Fruit fly (Drosophila melanogaster) Kc167 (cell line): ENCODE data around the gene dor.

Experiments
- Myc ChIP-seq: fragments of >200 bp; optimal IDR thresholded peaks from 2 replicates; lab custom pipeline; 2017; ENCODE audit warnings: missing external identifiers
- Sin3A ChIP-seq: fragments of >200 bp; optimal IDR thresholded peaks from 2 replicates; lab custom pipeline; 2018; ENCODE audit warnings: missing external identifiers
- h ChIP-seq: fragments of >200 bp; optimal IDR thresholded peaks from 3 replicates; lab custom pipeline; 2018; ENCODE audit warnings: missing external identifiers
- insv ChIP-seq: fragments of >200 bp; optimal IDR thresholded peaks from 3 replicates; lab custom pipeline; 2018; ENCODE audit warnings: missing external identifiers
- psq ChIP-seq: fragments of >200 bp; optimal IDR thresholded peaks from 2 replicates; lab custom pipeline; 2017; ENCODE audit warnings: missing external identifiers
- ttk ChIP-seq: sonication (Bioruptor generic); optimal IDR thresholded peaks from 2 replicates; lab custom pipeline; 2017; ENCODE audit warnings: missing external identifiers

dor gene

dm6 chrX:1647876-1648275, 17.0 kb upstream of the dor start:
- TF ChIP-seq ttk = no peak
- TF ChIP-seq psq (lab: Kevin White, UChicago) = no peak
- TF ChIP-seq insv (lab: Kevin White, UChicago) = no peak
- TF ChIP-seq Sin3A (lab: Kevin White, UChicago) = no peak
- TF ChIP-seq h = no peak
- TF ChIP-seq Myc (lab: Kevin White, UChicago) = no peak

DNA sequence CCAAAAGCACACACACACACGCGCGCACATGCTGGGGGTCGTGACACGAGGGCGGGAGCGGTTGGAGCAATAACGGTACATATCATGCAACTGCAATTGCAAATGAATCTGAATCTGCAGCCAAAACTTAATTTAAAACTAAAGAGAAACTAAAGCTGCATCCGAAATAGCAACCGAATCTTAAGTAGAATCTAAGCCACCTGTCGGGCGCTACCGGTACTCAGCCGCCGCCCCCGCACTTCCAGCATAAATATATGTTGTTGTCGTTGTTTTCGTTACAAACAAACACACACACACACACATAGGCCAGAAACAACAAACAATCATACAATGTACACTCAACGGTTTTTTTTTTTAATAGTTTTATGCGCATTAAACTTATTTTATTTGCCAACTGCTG, 4.6 kb upstream of the dor start:
- TF ChIP-seq insv (lab: Kevin White, UChicago) (no peak), Sin3A (lab: Kevin White, UChicago) (no peak), ttk (no peak), h (no peak), psq (lab: Kevin White, UChicago) (no peak), Myc (lab: Kevin White, UChicago) (no peak)

DNA sequence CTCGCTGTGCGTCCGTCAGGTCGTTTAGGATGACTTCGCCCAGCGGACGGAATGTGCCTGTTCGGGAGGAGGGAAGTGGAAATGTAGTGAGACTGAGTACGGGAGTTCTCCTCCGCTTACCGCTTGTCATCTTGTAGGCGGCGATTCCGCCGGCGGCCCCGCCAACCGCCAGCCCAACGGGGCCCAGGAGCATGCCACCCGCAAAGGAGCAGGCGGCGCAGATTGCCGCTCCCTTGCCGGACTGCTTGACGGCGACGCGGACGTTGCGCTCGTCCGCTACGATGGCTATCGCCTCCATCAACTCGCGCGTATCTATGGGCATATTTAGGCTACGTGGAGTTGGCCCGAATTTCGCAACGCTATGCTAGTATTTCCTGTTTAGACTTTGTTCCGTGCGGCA, 3.8 kb downstream of the dor start, which contains the start of gene Mur2B:
Gene Mur2B, minus strand, starts transcription at position 101 of the 400 bp plus-strand sequence.
- TF ChIP-seq ttk (no peak), Myc (lab: Kevin White, UChicago) (no peak), Sin3A (lab: Kevin White, UChicago) (no peak), insv (lab: Kevin White, UChicago) (no peak), psq (lab: Kevin White, UChicago) (no peak)

DNA sequence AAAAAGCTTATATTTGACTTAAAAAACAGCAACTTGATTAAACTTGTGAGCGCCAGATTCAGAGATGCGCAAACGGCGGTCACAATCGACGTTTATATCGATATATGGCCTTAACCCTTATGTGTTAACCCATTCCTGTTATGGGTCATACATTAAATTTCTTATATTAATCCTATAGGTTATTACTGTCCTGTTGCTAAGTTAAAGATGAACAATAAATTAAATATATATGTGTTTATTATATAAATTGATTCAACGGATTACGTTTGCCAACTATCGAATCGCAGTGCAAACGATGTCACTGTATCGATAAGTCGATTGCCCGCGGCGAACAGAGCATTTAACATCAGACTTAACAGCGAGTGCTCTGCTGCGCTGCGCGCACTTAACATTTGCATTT, 4.4 kb downstream of the dor start, which contains the start of the genes CG3740 and hfw:
Gene CG3740, minus strand, starts transcription at position 84 of the 400 bp plus-strand sequence.
Gene hfw, plus strand, starts transcription at position 357 of the 400 bp plus-strand sequence.
- no peak for TF ChIP-seq Sin3A (lab: Kevin White, UChicago)
- TF ChIP-seq insv (lab: Kevin White, UChicago) = no peak
- no peak for TF ChIP-seq psq (lab: Kevin White, UChicago)
- no peak for TF ChIP-seq ttk
- no peak for TF ChIP-seq h
- TF ChIP-seq Myc (lab: Kevin White, UChicago) = no peak

- TF ChIP-seq Myc (lab: Kevin White, UChicago) (no peak), psq (lab: Kevin White, UChicago) (no peak), insv (lab: Kevin White, UChicago) (no peak), ttk (no peak), h (no peak), Sin3A (lab: Kevin White, UChicago) (no peak)
Observed at dm6 chrX:1669840-1670239, 5.0 kb downstream of the dor start.

dm6 chrX:1681266-1681665, 16.4 kb downstream of the dor start, which contains the start of gene CG14797:
Gene CG14797, plus strand, starts transcription at chrX:1681566.
- TF ChIP-seq insv (lab: Kevin White, UChicago) (no peak), Myc (lab: Kevin White, UChicago) (no peak), psq (lab: Kevin White, UChicago) (no peak), ttk (no peak), h (no peak)

DNA sequence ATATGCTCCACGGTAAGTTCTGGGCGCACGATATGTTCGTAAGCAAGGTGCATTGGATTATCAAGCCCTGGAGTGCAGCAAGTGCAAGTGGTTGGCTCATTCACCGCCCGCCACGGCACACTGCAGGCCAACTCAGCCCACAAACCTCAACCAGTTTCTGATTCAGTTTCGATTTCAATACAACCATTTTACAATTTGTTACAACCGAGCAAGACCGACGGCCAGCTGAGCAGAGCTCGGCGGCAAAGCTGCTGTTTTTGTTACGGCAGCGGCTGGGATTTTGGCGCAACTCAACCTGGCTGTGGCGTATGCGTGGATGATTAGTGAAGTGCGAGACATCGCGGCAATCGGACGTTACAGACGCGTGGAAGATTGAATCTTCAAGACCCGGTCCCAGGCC, 21.5 kb downstream of the dor start, which contains the start of gene b6:
Gene b6, plus strand, starts transcription at position 320 of the 400 bp plus-strand sequence.
- TF ChIP-seq Myc (lab: Kevin White, UChicago) = no peak
- no peak for TF ChIP-seq Sin3A (lab: Kevin White, UChicago)

dm6 chrX:1691475-1691874, 26.6 kb downstream of the dor start:
- no peak for TF ChIP-seq h
- TF ChIP-seq psq (lab: Kevin White, UChicago) = no peak
- TF ChIP-seq Sin3A (lab: Kevin White, UChicago) = no peak
- TF ChIP-seq insv (lab: Kevin White, UChicago) = no peak
- no peak for TF ChIP-seq ttk
- TF ChIP-seq Myc (lab: Kevin White, UChicago) = no peak

DNA sequence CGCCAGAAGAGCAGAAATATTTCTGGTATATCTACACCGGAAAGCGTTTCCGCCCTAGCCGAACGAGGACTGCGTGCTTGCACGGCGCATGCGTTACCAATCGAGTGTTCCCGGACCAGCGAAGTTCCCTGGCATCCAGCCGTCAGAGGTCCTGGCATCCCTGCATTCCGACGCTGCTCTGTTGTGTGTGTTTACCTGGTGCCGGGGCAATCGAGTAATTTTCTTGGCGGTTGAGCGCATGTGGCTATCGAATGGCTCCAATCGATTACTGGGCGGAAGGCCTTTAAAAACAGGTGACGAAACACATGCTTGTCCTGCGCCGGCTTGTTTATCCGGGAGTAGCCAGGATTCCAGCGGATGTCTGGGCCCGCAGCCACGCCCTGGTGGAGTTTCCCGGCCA, 27.7 kb downstream of the dor start, which contains the start of gene CG32809:
Gene CG32809, minus strand, starts transcription at position 216 of the 400 bp plus-strand sequence.
- no peak for TF ChIP-seq Myc (lab: Kevin White, UChicago)
- no peak for TF ChIP-seq insv (lab: Kevin White, UChicago)
- no peak for TF ChIP-seq Sin3A (lab: Kevin White, UChicago)

- TF ChIP-seq psq (lab: Kevin White, UChicago) = no peak
Observed at dm6 chrX:1695529-1696410, 30.9 kb downstream of the dor start, which contains the start of gene a6. Gene a6, minus strand, starts transcription at chrX:1695889.

dm6 chrX:1705929-1706328, 41.1 kb downstream of the dor start:
- TF ChIP-seq psq (lab: Kevin White, UChicago) (no peak), ttk (no peak), h (no peak), Myc (lab: Kevin White, UChicago) (no peak), insv (lab: Kevin White, UChicago) (no peak), Sin3A (lab: Kevin White, UChicago) (no peak)

DNA sequence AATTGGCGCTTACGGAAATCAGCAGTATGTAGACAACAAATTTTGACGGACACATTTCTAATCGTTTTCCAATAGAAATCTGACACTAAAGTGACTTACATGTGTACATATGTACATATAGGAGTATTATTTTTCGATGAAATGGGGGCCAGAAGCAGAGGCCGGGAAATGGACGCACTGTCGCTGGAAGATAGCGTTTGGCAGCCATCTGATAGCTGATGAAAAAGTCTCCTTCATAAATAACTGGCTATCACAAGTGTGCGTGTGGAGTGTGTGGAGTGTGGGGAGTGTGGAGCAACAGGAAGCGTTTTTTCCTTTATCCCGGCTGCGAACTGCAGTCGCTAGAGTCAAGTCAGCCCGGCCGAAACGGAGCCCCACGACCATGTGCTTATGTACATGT, 45.2 kb downstream of the dor start, which contains the start of gene CG3795:
Gene CG3795, minus strand, starts transcription at position 101 of the 400 bp plus-strand sequence.
- TF ChIP-seq insv (lab: Kevin White, UChicago) (no peak), psq (lab: Kevin White, UChicago) (no peak), Sin3A (lab: Kevin White, UChicago) (no peak), h (no peak), Myc (lab: Kevin White, UChicago) (no peak), ttk (no peak)
